Fruit fly (Drosophila melanogaster): Measurements from ENCODE around the gene Dhc36C.

DNA sequence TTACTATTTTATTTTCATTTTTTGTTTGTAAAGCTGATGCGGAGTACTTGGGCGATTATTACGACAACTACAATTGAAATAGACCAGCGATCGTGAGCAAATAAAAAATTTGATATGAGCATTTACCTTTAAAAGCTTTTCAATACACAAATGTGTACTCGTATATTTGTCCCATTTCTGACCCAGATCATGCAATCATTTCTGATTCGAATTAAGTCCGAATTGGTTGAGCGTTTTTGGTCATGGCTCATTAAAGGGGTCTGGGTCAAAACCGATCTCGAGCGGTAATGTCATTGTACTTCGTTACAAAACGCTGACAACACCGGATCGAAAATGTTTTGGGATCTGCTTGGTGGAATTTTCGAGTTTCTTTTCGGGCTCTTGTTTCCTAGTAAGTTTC, 14.9 kb upstream of the Dhc36C start, which contains the start of gene CG43220:
- TF ChIP-seq Hr39 (GFP tag; optimal IDR thresholded peaks at IDR 0.05) (no peak), CG6276 (GFP tag; optimal IDR thresholded peaks at IDR 0.05) (no peak), Sox102F (GFP tag; optimal IDR thresholded peaks at IDR 0.05) (no peak), CG34406 (GFP tag; optimal IDR thresholded peaks at IDR 0.05) (no peak), CG32006 (GFP tag; optimal IDR thresholded peaks at IDR 0.05) (no peak), Eip78C (GFP tag) (no peak)

Measured in whole organism, prepupa.